Fruit fly (Drosophila melanogaster): ENCODE results near the gene CG14717.

CG14717 gene

DNA sequence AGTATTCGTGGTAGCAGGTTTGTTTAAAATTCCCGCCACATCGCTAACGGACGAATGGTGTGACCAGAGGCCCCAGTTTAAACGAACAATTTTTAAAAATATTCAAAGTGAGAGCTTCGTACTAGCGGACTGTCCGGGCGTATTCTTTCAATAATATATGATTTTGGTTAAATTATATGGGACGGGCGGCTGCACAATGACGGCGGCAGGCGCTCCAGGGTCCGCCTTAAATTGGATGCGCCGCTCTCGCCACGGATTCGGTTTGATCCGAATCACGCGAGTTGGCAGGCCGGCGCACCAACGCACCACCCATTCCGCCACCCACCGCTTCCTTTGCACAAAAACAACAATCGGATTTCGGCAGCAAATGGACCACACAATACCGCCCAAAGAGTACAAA is 39.0 kb downstream of the CG14717 start, which contains the start of gene CG14721 (continued):
- TF ChIP-seq mirr (GFP tag; optimal IDR thresholded peaks at IDR 0.05): no peak
- no peak for TF ChIP-seq Meics (GFP tag; optimal IDR thresholded peaks at IDR 0.05)
- no peak for TF ChIP-seq CG15479 (GFP tag; optimal IDR thresholded peaks at IDR 0.05)
- TF ChIP-seq Hand (GFP tag; optimal IDR thresholded peaks at IDR 0.05): no peak
- TF ChIP-seq CG8281 (tag; optimal IDR thresholded peaks at IDR 0.05): no peak
- no peak for TF ChIP-seq Nf-YA (GFP tag; IDR thresholded peaks at IDR 0.05)
- peak; percentile 50 for TF ChIP-seq phol (tag; optimal IDR thresholded peaks at IDR 0.05)
- TF ChIP-seq nerfin-2 (GFP tag; IDR thresholded peaks at IDR 0.05; ENCODE audit: partially characterized antibody): no peak
- no peak for TF ChIP-seq zfh1 (GFP tag; IDR thresholded peaks at IDR 0.05)
- TF ChIP-seq Oaz (GFP tag; IDR thresholded peaks at IDR 0.05): no peak
- peak; percentile 48 for TF ChIP-seq CG4424 (GFP tag; optimal IDR thresholded peaks at IDR 0.05)
- no peak for TF ChIP-seq dan (GFP tag; IDR thresholded peaks at IDR 0.05)
- no peak for TF ChIP-seq CG7745 (tag; optimal IDR thresholded peaks at IDR 0.05)
- no peak for TF ChIP-seq kay (GFP tag; optimal IDR thresholded peaks at IDR 0.05)
- TF ChIP-seq Sin3A (optimal IDR thresholded peaks at IDR 0.05): peak; percentile 78
- TF ChIP-seq CG16813 (GFP tag; IDR thresholded peaks at IDR 0.05; ENCODE audit: partially characterized antibody): peak; percentile 37; the same call in 1 of the 3 replicates
- TF ChIP-seq CG6254 (GFP tag; optimal IDR thresholded peaks at IDR 0.05): no peak
- peak; percentile 51 for TF ChIP-seq dm (GFP tag; optimal IDR thresholded peaks at IDR 0.05)
- no peak for TF ChIP-seq CG11723 (GFP tag; optimal IDR thresholded peaks at IDR 0.05)
- TF ChIP-seq Hmx (GFP tag; optimal IDR thresholded peaks at IDR 0.05): no peak
- TF ChIP-seq gcm (GFP tag; optimal IDR thresholded peaks at IDR 0.05): no peak
- TF ChIP-seq bcd (GFP tag; optimal IDR thresholded peaks at IDR 0.05): no peak
- no peak for TF ChIP-seq CG17328 (GFP tag; IDR thresholded peaks at IDR 0.05)
- no peak for TF ChIP-seq fd3F (GFP tag; optimal IDR thresholded peaks at IDR 0.05)
- TF ChIP-seq sqz (GFP tag; optimal IDR thresholded peaks at IDR 0.05): no peak
- TF ChIP-seq CG11093 (GFP tag; IDR thresholded peaks at IDR 0.05): no peak
- TF ChIP-seq pita (GFP tag; optimal IDR thresholded peaks at IDR 0.05): no peak
- TF ChIP-seq YL-1 (GFP tag; optimal IDR thresholded peaks at IDR 0.05): peak; percentile 31
- no peak for TF ChIP-seq exex (tag; optimal IDR thresholded peaks at IDR 0.05)
- no peak for TF ChIP-seq CG3065 (GFP tag; optimal IDR thresholded peaks at IDR 0.05)
- no peak for TF ChIP-seq CG17612 (GFP tag; IDR thresholded peaks at IDR 0.05)
- no peak for TF ChIP-seq ab (GFP tag; optimal IDR thresholded peaks at IDR 0.05)
- no peak for TF ChIP-seq CG15601 (tag; optimal IDR thresholded peaks at IDR 0.05)
- peak; percentile 49; the same call in 2 of the 3 replicates for TF ChIP-seq row (GFP tag; IDR thresholded peaks at IDR 0.05)
- no peak for TF ChIP-seq lilli (GFP tag; optimal IDR thresholded peaks at IDR 0.05)
- TF ChIP-seq ems (GFP tag; optimal IDR thresholded peaks at IDR 0.05): peak; percentile 8
- TF ChIP-seq CG34224 (GFP tag; IDR thresholded peaks at IDR 0.05; ENCODE audit: partially characterized antibody): peak; percentile 52; the same call in 2 of the 3 replicates
- TF ChIP-seq Optix (GFP tag; IDR thresholded peaks at IDR 0.05): no peak
- TF ChIP-seq CG14965 (GFP tag; optimal IDR thresholded peaks at IDR 0.05; ENCODE audit: borderline replicate concordance): no peak
- no peak for TF ChIP-seq CG3407 (GFP tag; optimal IDR thresholded peaks at IDR 0.05)
- TF ChIP-seq klu (GFP tag; IDR thresholded peaks at IDR 0.05): no peak
- TF ChIP-seq CG34422 (GFP tag; IDR thresholded peaks at IDR 0.05): no peak
- TF ChIP-seq pb (GFP tag; optimal IDR thresholded peaks at IDR 0.05): no peak
- no peak for TF ChIP-seq fd96Cb (tag; optimal IDR thresholded peaks at IDR 0.05)
- TF ChIP-seq CG12299 (tag; optimal IDR thresholded peaks at IDR 0.05): no peak
- TF ChIP-seq Max (GFP tag; optimal IDR thresholded peaks at IDR 0.05): peak; percentile 68
- TF ChIP-seq Adf1 (GFP tag; IDR thresholded peaks at IDR 0.05): peak; percentile 32
- no peak for TF ChIP-seq CG31388 (GFP tag; optimal IDR thresholded peaks at IDR 0.05)
- TF ChIP-seq BEAF-32 (GFP tag; optimal IDR thresholded peaks at IDR 0.05): peak; percentile 72
- no peak for TF ChIP-seq CG1233 (GFP tag; optimal IDR thresholded peaks at IDR 0.05)
- no peak for TF ChIP-seq CG11398 (GFP tag; optimal IDR thresholded peaks at IDR 0.05)
- no peak for TF ChIP-seq HHEX (GFP tag; optimal IDR thresholded peaks at IDR 0.05)
